Fruit fly (Drosophila melanogaster) whole organism, embryonic: Measurements from ENCODE around the gene PH4alphaNE2.

ENCODE experiments used
- Awh ChIP-seq: fragments of 200-800 bp; sonication (Bioruptor generic); IDR thresholded peaks from 2 replicates; pipeline ENCODE4, ENCODE4 v1.3.6; 2022; ENCODE audit warnings: missing biosample characterization, missing genetic modification characterization
- CG12104 ChIP-seq: fragments of 200-800 bp; sonication (Bioruptor generic); optimal IDR thresholded peaks from 3 replicates; lab custom pipeline; 2016; ENCODE audit warnings: missing biosample characterization, missing genetic modification characterization
- CG13287 ChIP-seq: fragments of 200-800 bp; sonication (Bioruptor generic); IDR thresholded peaks from 2 replicates; pipeline ENCODE4 v1.3.6; 2022; ENCODE audit warnings: missing biosample characterization, missing genetic modification characterization; ENCODE audit not compliant: partially characterized antibody
- CG34422 ChIP-seq: fragments of 200-800 bp; sonication (Bioruptor generic); IDR thresholded peaks from 3 replicates; pipeline ENCODE4 v1.3.6; 2022; ENCODE audit warnings: missing biosample characterization, missing genetic modification characterization
- CG9609 ChIP-seq: fragments of 200-800 bp; sonication (Bioruptor generic); optimal IDR thresholded peaks from 3 replicates; lab custom pipeline; 2016; ENCODE audit warnings: missing biosample characterization, missing genetic modification characterization
- Dfd ChIP-seq, 2 experiments: fragments of >200 bp; optimal IDR thresholded peaks; 2 replicates each; lab custom pipeline; 2017; ENCODE audit warnings: missing biosample characterization in 2 of 2, missing genetic modification characterization in 2 of 2

dm6 chr3R:30467062-30467461, 45.0 kb downstream of the PH4alphaNE2 start:
- TF ChIP-seq Dfd (GFP tag; optimal IDR thresholded peaks at IDR 0.05; lab: Kevin White, UChicago) (no peak), CG9609 (no peak), CG34422 (GFP tag; lab: Robert Waterston, UW) (no peak), CG13287 (GFP tag; lab: Robert Waterston, UW) (no peak), CG12104 (no peak), Awh (GFP tag; lab: Robert Waterston, UW) (no peak)
